Fruit fly (Drosophila melanogaster) whole organism, prepupa: ENCODE measurements around the gene MED19.

Source experiments
- CG10669 ChIP-seq: fragments of 200-800 bp; sonication (Bioruptor generic); optimal IDR thresholded peaks from 3 replicates; lab custom pipeline; 2018; ENCODE audit warnings: missing biosample characterization, mild to moderate bottlenecking, missing genetic modification characterization, moderate library complexity
- Ets21C ChIP-seq: fragments of 200-800 bp; sonication (Bioruptor generic); optimal IDR thresholded peaks from 3 replicates; lab custom pipeline; 2016; ENCODE audit warnings: missing biosample characterization, missing genetic modification characterization
- Ets96B ChIP-seq: fragments of 200-800 bp; optimal IDR thresholded peaks from 2 replicates; lab custom pipeline; 2019; ENCODE audit warnings: missing biosample characterization, mild to moderate bottlenecking, missing genetic modification characterization, moderate library complexity
- Hr39 ChIP-seq: fragments of 200-800 bp; sonication (Bioruptor generic); optimal IDR thresholded peaks from 2 replicates; lab custom pipeline; 2016; ENCODE audit warnings: missing biosample characterization, missing genetic modification characterization
- Sox14 ChIP-seq: fragments of 200-800 bp; sonication (Bioruptor generic); optimal IDR thresholded peaks from 3 replicates; lab custom pipeline; 2016; ENCODE audit warnings: missing biosample characterization, missing genetic modification characterization
- net ChIP-seq: fragments of 200-800 bp; sonication (Bioruptor generic); optimal IDR thresholded peaks from 3 replicates; lab custom pipeline; 2016; ENCODE audit warnings: missing biosample characterization, missing genetic modification characterization
- ss ChIP-seq, 2 experiments: fragments of 200-800 bp; sonication (Bioruptor generic); optimal IDR thresholded peaks; 2 replicates in 1 of 2; 3 replicates in 1 of 2; lab custom pipeline; 2017 to 2018; ENCODE audit warnings: mild to moderate bottlenecking in 2 of 2, missing biosample characterization in 2 of 2, missing genetic modification characterization in 2 of 2, moderate library complexity in 1 of 2

dm6 chr3L:17820093-17820492 is 26.2 kb downstream of the MED19 start, which contains the start of gene Ir75b:
- no peak for TF ChIP-seq Hr39
- TF ChIP-seq ss (GFP tag; optimal IDR thresholded peaks at IDR 0.05; lab: Kevin White, UChicago): no peak
- TF ChIP-seq Ets96B (tag; lab: Kevin White, UChicago): no peak
- no peak for TF ChIP-seq Sox14 (GFP tag; lab: Kevin White, UChicago)
- TF ChIP-seq net (GFP tag; lab: Kevin White, UChicago): no peak
- no peak for TF ChIP-seq CG10669 (GFP tag; lab: Kevin White, UChicago)
- TF ChIP-seq Ets21C (GFP tag; lab: Kevin White, UChicago): no peak
